Worm (Caenorhabditis elegans) whole organism, L1 larva: ENCODE measurements around the gene atf-4.

Source experiments
- C16A3.4 ChIP-seq: fragments of 150-350 bp; optimal IDR thresholded peaks from 2 replicates; lab custom pipeline; 2014; ENCODE audit warnings: missing biosample characterization, missing genetic modification characterization
- F16B12.6 ChIP-seq: fragments of 150-350 bp; optimal IDR thresholded peaks from 2 replicates; lab custom pipeline; 2014; ENCODE audit warnings: missing biosample characterization, missing genetic modification characterization
- Y116A8C.19 ChIP-seq: sonication (generic microtip); optimal IDR thresholded peaks from 2 replicates; lab custom pipeline; 2016; ENCODE audit warnings: missing compliant biosample characterization, missing genetic modification characterization, borderline replicate concordance
- aha-1 ChIP-seq: fragments of 150-350 bp; optimal IDR thresholded peaks from 2 replicates; lab custom pipeline; 2014; ENCODE audit warnings: missing biosample characterization, missing genetic modification characterization
- aly-2 ChIP-seq: fragments of 150-350 bp; optimal IDR thresholded peaks from 2 replicates; lab custom pipeline; 2014; ENCODE audit warnings: missing biosample characterization, missing genetic modification characterization
- ceh-63 ChIP-seq: fragments of 200-800 bp; sonication (Bioruptor generic); optimal IDR thresholded peaks from 2 replicates; lab custom pipeline; 2018; ENCODE audit warnings: mild to moderate bottlenecking, missing genetic modification characterization, missing compliant biosample characterization
- ceh-8 ChIP-seq: fragments of 200-800 bp; sonication (Bioruptor generic); optimal IDR thresholded peaks from 2 replicates; lab custom pipeline; 2018; ENCODE audit warnings: mild to moderate bottlenecking, missing genetic modification characterization, moderate library complexity, missing compliant biosample characterization
- ceh-82 ChIP-seq, 3 experiments: fragments of 150-350 bp in 1 of 3; sonication (generic microtip) in 2 of 3; optimal IDR thresholded peaks; 2 replicates each; lab custom pipeline; 2014 to 2017; ENCODE audit warnings: missing biosample characterization in 3 of 3, missing genetic modification characterization in 3 of 3
- ceh-90 ChIP-seq: sonication (generic microtip); optimal IDR thresholded peaks from 2 replicates; lab custom pipeline; 2016; ENCODE audit warnings: missing genetic modification characterization, missing compliant biosample characterization
- ces-1 ChIP-seq: fragments of 150-350 bp; optimal IDR thresholded peaks from 2 replicates; lab custom pipeline; 2014; ENCODE audit warnings: missing biosample characterization, missing genetic modification reagents, missing genetic modification characterization
- dpl-1 ChIP-seq, 3 experiments: fragments of 150-350 bp in 2 of 3; sonication (generic microtip) in 1 of 3; optimal IDR thresholded peaks; 2 replicates each; lab custom pipeline; 2014 to 2017; ENCODE audit warnings: missing biosample characterization in 3 of 3, missing genetic modification characterization in 3 of 3, missing genetic modification reagents in 3 of 3
- efl-1 ChIP-seq, 4 experiments: fragments of 150-350 bp; optimal IDR thresholded peaks in 3 of 4; peaks in 1 of 4; 1 replicate in 1 of 4; 2 replicates in 3 of 4; lab custom pipeline; 2014; ENCODE audit warnings: missing biosample characterization in 2 of 4, missing genetic modification characterization in 2 of 4, missing genetic modification reagents in 2 of 4
- efl-3 ChIP-seq: fragments of 200-800 bp; sonication (Bioruptor generic); optimal IDR thresholded peaks from 2 replicates; lab custom pipeline; 2018; ENCODE audit warnings: mild to moderate bottlenecking, missing genetic modification characterization, missing compliant biosample characterization
- egl-13 ChIP-seq: sonication (generic microtip); optimal IDR thresholded peaks from 2 replicates; lab custom pipeline; 2016; ENCODE audit warnings: missing genotype, missing genetic modification reagents, missing genetic modification characterization, missing compliant biosample characterization
- egl-27 ChIP-seq, 2 experiments: fragments of 150-350 bp in 1 of 2; sonication (generic microtip); optimal IDR thresholded peaks; 3 replicates each; lab custom pipeline; 2017 to 2018; ENCODE audit warnings: missing biosample characterization in 2 of 2, missing genetic modification characterization in 2 of 2, missing genetic modification reagents in 2 of 2
- elt-2 ChIP-seq: sonication (generic microtip); optimal IDR thresholded peaks from 2 replicates; lab custom pipeline; 2016; ENCODE audit warnings: missing genetic modification characterization, mild to moderate bottlenecking, inconsistent platforms, missing compliant biosample characterization, missing genetic modification reagents
- elt-3 ChIP-seq, 6 experiments: fragments of 150-350 bp in 1 of 6; sonication (generic microtip); optimal IDR thresholded peaks; 2 replicates each; lab custom pipeline; 2017 to 2018; ENCODE audit warnings: missing biosample characterization in 6 of 6, missing genetic modification characterization in 6 of 6, inconsistent platforms in 1 of 6
- ets-5 ChIP-seq: fragments of 200-800 bp; sonication (Bioruptor generic); IDR thresholded peaks from 2 replicates; pipeline ENCODE4 v1.3.6; 2022; ENCODE audit warnings: missing genetic modification characterization, missing compliant biosample characterization
- fkh-10 ChIP-seq: sonication (generic microtip); optimal IDR thresholded peaks from 2 replicates; lab custom pipeline; 2017; ENCODE audit warnings: missing biosample characterization, missing genetic modification reagents, missing genetic modification characterization
- fkh-4 ChIP-seq: sonication (generic microtip); optimal IDR thresholded peaks from 2 replicates; lab custom pipeline; 2016; ENCODE audit warnings: missing compliant biosample characterization, missing genetic modification characterization, borderline replicate concordance
- fkh-8 ChIP-seq: sonication (generic microtip); optimal IDR thresholded peaks from 2 replicates; lab custom pipeline; 2016; ENCODE audit warnings: mild to moderate bottlenecking, missing genetic modification characterization, missing compliant biosample characterization
- fos-1 ChIP-seq: fragments of 150-350 bp; optimal IDR thresholded peaks from 2 replicates; lab custom pipeline; 2014; ENCODE audit warnings: missing biosample characterization, missing genetic modification characterization
- grh-1 ChIP-seq: fragments of 200-800 bp; sonication (Bioruptor generic); IDR thresholded peaks from 2 replicates; pipeline ENCODE4 v1.3.6; 2022; ENCODE audit warnings: missing genetic modification reagents, missing genetic modification characterization, missing compliant biosample characterization
- hlh-4 ChIP-seq: sonication (generic microtip); optimal IDR thresholded peaks from 2 replicates; lab custom pipeline; 2016; ENCODE audit warnings: mild to moderate bottlenecking, missing genetic modification characterization, missing compliant biosample characterization
- irx-1 ChIP-seq: sonication (generic microtip); optimal IDR thresholded peaks from 2 replicates; lab custom pipeline; 2016; ENCODE audit warnings: missing genetic modification characterization, missing compliant biosample characterization
- isw-1 ChIP-seq: fragments of 200-800 bp; sonication (Bioruptor generic); IDR thresholded peaks from 2 replicates; pipeline ENCODE4 v1.3.6; 2022; ENCODE audit warnings: missing genetic modification characterization, missing compliant biosample characterization
- lin-13 ChIP-seq: fragments of 150-350 bp; optimal IDR thresholded peaks from 2 replicates; lab custom pipeline; 2014; ENCODE audit warnings: missing biosample characterization, missing genetic modification reagents, missing genetic modification characterization
- lin-14 ChIP-seq: fragments of 200-800 bp; sonication (Bioruptor generic); optimal IDR thresholded peaks from 2 replicates; lab custom pipeline; 2018; ENCODE audit warnings: mild to moderate bottlenecking, missing genetic modification characterization, moderate library complexity, missing compliant biosample characterization
- lin-15B ChIP-seq: fragments of 150-350 bp; sonication (generic microtip); optimal IDR thresholded peaks from 3 replicates; lab custom pipeline; 2014; ENCODE audit warnings: missing biosample characterization, missing genetic modification characterization
- lir-3 ChIP-seq: sonication (generic microtip); optimal IDR thresholded peaks from 2 replicates; lab custom pipeline; 2016; ENCODE audit warnings: mild to moderate bottlenecking, missing genetic modification characterization, moderate library complexity, missing compliant biosample characterization; ENCODE audit not compliant: poor library complexity
- lsy-2 ChIP-seq, 2 experiments: fragments of 150-350 bp; optimal IDR thresholded peaks; 2 replicates each; lab custom pipeline; 2014; ENCODE audit warnings: missing biosample characterization in 2 of 2, missing genetic modification characterization in 2 of 2
- mab-9 ChIP-seq: fragments of 200-800 bp; sonication (Bioruptor generic); IDR thresholded peaks from 2 replicates; pipeline ENCODE4 v1.3.6; 2022; ENCODE audit warnings: missing genetic modification reagents, missing genetic modification characterization, missing compliant biosample characterization
- mep-1 ChIP-seq: fragments of 150-350 bp; optimal IDR thresholded peaks from 2 replicates; lab custom pipeline; 2014; ENCODE audit warnings: missing biosample characterization, missing genetic modification characterization
- nhr-11 ChIP-seq: fragments of 150-350 bp; optimal IDR thresholded peaks from 2 replicates; lab custom pipeline; 2014; ENCODE audit warnings: missing biosample characterization, missing genetic modification characterization
- nhr-12 ChIP-seq: sonication (generic microtip); optimal IDR thresholded peaks from 2 replicates; lab custom pipeline; 2017; ENCODE audit warnings: missing biosample characterization, missing genetic modification characterization
- nhr-19 ChIP-seq: fragments of 200-800 bp; sonication (Bioruptor generic); conservative IDR thresholded peaks from 2 replicates; pipeline ENCODE4 v1.3.6; 2022; ENCODE audit warnings: missing genetic modification characterization, missing compliant biosample characterization
- nhr-20 ChIP-seq: sonication (generic microtip); optimal IDR thresholded peaks from 2 replicates; lab custom pipeline; 2016; ENCODE audit warnings: mild to moderate bottlenecking, missing genetic modification characterization, missing compliant biosample characterization
- nhr-28 ChIP-seq: fragments of 150-350 bp; optimal IDR thresholded peaks from 2 replicates; lab custom pipeline; 2014; ENCODE audit warnings: missing biosample characterization, missing genetic modification characterization
- nhr-71 ChIP-seq: sonication (generic microtip); optimal IDR thresholded peaks from 2 replicates; lab custom pipeline; 2016; ENCODE audit warnings: mild to moderate bottlenecking, missing genetic modification characterization, moderate library complexity, missing compliant biosample characterization
- nhr-76 ChIP-seq: sonication (generic microtip); optimal IDR thresholded peaks from 2 replicates; lab custom pipeline; 2017; ENCODE audit warnings: missing biosample characterization, missing genetic modification characterization
- pag-3 ChIP-seq: sonication (generic microtip); optimal IDR thresholded peaks from 2 replicates; lab custom pipeline; 2017; ENCODE audit warnings: missing genetic modification characterization, mild to moderate bottlenecking, missing compliant biosample characterization, antibody characterized with exemption, borderline replicate concordance; ENCODE audit not compliant: insufficient read depth
- skn-1 ChIP-seq: fragments of 150-350 bp; optimal IDR thresholded peaks from 2 replicates; lab custom pipeline; 2014; ENCODE audit warnings: missing biosample characterization, missing genetic modification characterization
- snu-23 ChIP-seq: sonication (generic microtip); optimal IDR thresholded peaks from 2 replicates; lab custom pipeline; 2016; ENCODE audit warnings: missing genetic modification characterization, missing compliant biosample characterization
- sup-37 ChIP-seq: fragments of 200-800 bp; sonication (Bioruptor generic); optimal IDR thresholded peaks from 2 replicates; lab custom pipeline; 2018; ENCODE audit warnings: mild to moderate bottlenecking, missing genetic modification characterization, missing compliant biosample characterization
- tbx-2 ChIP-seq: sonication (generic microtip); optimal IDR thresholded peaks from 2 replicates; lab custom pipeline; 2016; ENCODE audit warnings: missing genetic modification characterization, missing compliant biosample characterization
- unc-30 ChIP-seq: sonication (generic microtip); optimal IDR thresholded peaks from 2 replicates; lab custom pipeline; 2017; ENCODE audit warnings: missing biosample characterization, missing genetic modification characterization
- unc-86 ChIP-seq: sonication (generic microtip); optimal IDR thresholded peaks from 2 replicates; lab custom pipeline; 2016; ENCODE audit warnings: missing genetic modification characterization, missing compliant biosample characterization
- unc-98 ChIP-seq: fragments of 200-800 bp; sonication (Bioruptor generic); IDR thresholded peaks from 2 replicates; pipeline ENCODE4 v1.3.6; 2022; ENCODE audit warnings: missing genetic modification characterization, missing compliant biosample characterization
- vab-15 ChIP-seq: sonication (generic microtip); optimal IDR thresholded peaks from 2 replicates; lab custom pipeline; 2017; ENCODE audit warnings: missing genotype, mild to moderate bottlenecking, missing genetic modification characterization, missing compliant biosample characterization
- zag-1 ChIP-seq: fragments of 150-350 bp; optimal IDR thresholded peaks from 2 replicates; lab custom pipeline; 2014; ENCODE audit warnings: missing biosample characterization, missing genetic modification characterization
- zip-4 ChIP-seq: fragments of 200-800 bp; sonication (Bioruptor generic); optimal IDR thresholded peaks from 2 replicates; lab custom pipeline; 2018; ENCODE audit warnings: mild to moderate bottlenecking, missing genetic modification characterization, moderate library complexity, missing compliant biosample characterization
- ztf-11 ChIP-seq, 2 experiments: sonication (generic microtip); optimal IDR thresholded peaks; 2 replicates each; lab custom pipeline; 2016 to 2017; ENCODE audit warnings: missing genetic modification characterization in 2 of 2, missing biosample characterization in 1 of 2, missing compliant biosample characterization in 1 of 2

The atf-4 gene

ce11 chrX:14780176-14780575 lies 30.4 kb downstream of the atf-4 start (continued):
- TF ChIP-seq ceh-90 = no peak
- no peak for TF ChIP-seq lin-15B (tag; lab: Kevin White, UChicago)
- TF ChIP-seq elt-2 (tag; lab: Kevin White, UChicago) = no peak
- TF ChIP-seq ceh-63 (GFP tag; lab: Kevin White, UChicago) = no peak
- no peak for TF ChIP-seq ztf-11 (tag; optimal IDR thresholded peaks at IDR 0.05; lab: Kevin White, UChicago)
- no peak for TF ChIP-seq dpl-1 (GFP tag; optimal IDR thresholded peaks at IDR 0.05; lab: Kevin White, UChicago)
- no peak for TF ChIP-seq lin-13
- TF ChIP-seq unc-86 (tag; lab: Kevin White, UChicago) = no peak
- no peak for TF ChIP-seq nhr-12 (tag; lab: Kevin White, UChicago)
- no peak for TF ChIP-seq fos-1 (tag; lab: Kevin White, UChicago)
- no peak for TF ChIP-seq ceh-8 (GFP tag; lab: Kevin White, UChicago)
- TF ChIP-seq nhr-71 = peak; percentile 61
- TF ChIP-seq nhr-76 (tag; lab: Kevin White, UChicago) = no peak
- TF ChIP-seq zag-1 (tag; lab: Kevin White, UChicago) = no peak
- TF ChIP-seq tbx-2 = peak; percentile 61
- no peak for TF ChIP-seq egl-27 (tag; optimal IDR thresholded peaks at IDR 0.05; lab: Kevin White, UChicago)
- TF ChIP-seq irx-1 = no peak
- no peak for TF ChIP-seq nhr-11 (tag; lab: Kevin White, UChicago)
- TF ChIP-seq pag-3 (tag; lab: Kevin White, UChicago) = no peak
- TF ChIP-seq ces-1 (GFP tag; lab: Kevin White, UChicago) = no peak
- TF ChIP-seq fkh-8 (tag; lab: Kevin White, UChicago) = no peak
- TF ChIP-seq aly-2 = no peak
- TF ChIP-seq snu-23 (GFP tag; lab: Kevin White, UChicago) = peak; percentile 54
- no peak for TF ChIP-seq egl-13 (tag; lab: Kevin White, UChicago)
- no peak for TF ChIP-seq Y116A8C.19 (tag; lab: Kevin White, UChicago)
- no peak for TF ChIP-seq zip-4
- TF ChIP-seq fkh-10 (GFP tag; lab: Kevin White, UChicago) = no peak
- peak; percentile 74 for TF ChIP-seq nhr-20 (tag; lab: Kevin White, UChicago)
- no peak for TF ChIP-seq sup-37 (GFP tag; lab: Kevin White, UChicago)
- TF ChIP-seq F16B12.6 (tag; lab: Kevin White, UChicago) = no peak
- TF ChIP-seq lir-3 (tag; lab: Kevin White, UChicago) = no peak
- TF ChIP-seq hlh-4 (tag; lab: Kevin White, UChicago) = no peak
- TF ChIP-seq elt-3 (tag; optimal IDR thresholded peaks at IDR 0.05; lab: Kevin White, UChicago) = peak in 2 of 6 experiments; percentile 61 to 78
- TF ChIP-seq mep-1 (tag; lab: Kevin White, UChicago) = no peak
- peak in 1 of 2 experiments; percentile 8 for TF ChIP-seq lsy-2 (tag; optimal IDR thresholded peaks at IDR 0.05; lab: Kevin White, UChicago)
- TF ChIP-seq efl-1 (optimal IDR thresholded peaks at IDR 0.05; lab: Kevin White, UChicago) = no peak
- TF ChIP-seq efl-1 (GFP tag; optimal IDR thresholded peaks at IDR 0.05 in 1 of 2; lab: Kevin White, UChicago) = no peak
- TF ChIP-seq ceh-82 (tag; optimal IDR thresholded peaks at IDR 0.05; lab: Kevin White, UChicago) = no peak
- no peak for TF ChIP-seq mab-9 (GFP tag; lab: Robert Waterston, UW)
- TF ChIP-seq skn-1 (tag; lab: Kevin White, UChicago) = peak; percentile 18
- no peak for TF ChIP-seq unc-98 (GFP tag; lab: Robert Waterston, UW)
- no peak for TF ChIP-seq ets-5 (GFP tag; lab: Robert Waterston, UW)
- no peak for TF ChIP-seq C16A3.4 (tag; lab: Kevin White, UChicago)
- no peak for TF ChIP-seq isw-1
- TF ChIP-seq nhr-28 = no peak
- no peak for TF ChIP-seq fkh-4 (tag; lab: Kevin White, UChicago)
- peak; percentile 54 for TF ChIP-seq lin-14 (GFP tag; lab: Kevin White, UChicago)
- no peak for TF ChIP-seq unc-30 (tag; lab: Kevin White, UChicago)
- TF ChIP-seq aha-1 (tag; lab: Kevin White, UChicago) = no peak
- no peak for TF ChIP-seq efl-3
- TF ChIP-seq vab-15 (tag; lab: Kevin White, UChicago) = no peak
- TF ChIP-seq nhr-19 (GFP tag; lab: Robert Waterston, UW) = peak; percentile 18; the same call in 1 of the 2 replicates
- TF ChIP-seq grh-1 (GFP tag; lab: Robert Waterston, UW) = no peak
